Worm (Caenorhabditis elegans) whole organism, L4/young adult: Measurements from ENCODE around the gene Y47D7A.19.

Experiments used
- W03F9.2 ChIP-seq: fragments of 150-350 bp; optimal IDR thresholded peaks from 2 replicates; lab custom pipeline; 2014; ENCODE audit warnings: missing biosample characterization, missing genetic modification characterization
- dao-5 ChIP-seq: sonication (generic microtip); optimal IDR thresholded peaks from 2 replicates; lab custom pipeline; 2016; ENCODE audit warnings: missing genotype, missing genetic modification characterization, moderate library complexity, missing compliant biosample characterization
- him-1 ChIP-seq: sonication (generic microtip); optimal IDR thresholded peaks from 2 replicates; lab custom pipeline; 2016; ENCODE audit warnings: missing genotype, missing genetic modification reagents, missing genetic modification characterization, missing compliant biosample characterization

Gene Y47D7A.19

ce11 chrV:4432783-4433237 is 8.7 kb downstream of the Y47D7A.19 start, which contains the start of gene Y47D7A.15:
TSS of gene Y47D7A.15 (minus strand) at chrV:4433187.
- TF ChIP-seq him-1 (tag; lab: Kevin White, UChicago), result no peak
- no peak for TF ChIP-seq dao-5 (tag; lab: Kevin White, UChicago)
- no peak for TF ChIP-seq W03F9.2 (tag; lab: Kevin White, UChicago)

ce11 chrV:4435411-4435981 is 11.3 kb downstream of the Y47D7A.19 start, which contains the start of gene Y47D7A.13:
TSS of gene Y47D7A.13 (minus strand) at chrV:4435927.
- TF ChIP-seq him-1 (tag; lab: Kevin White, UChicago) (no peak), dao-5 (tag; lab: Kevin White, UChicago) (no peak), W03F9.2 (tag; lab: Kevin White, UChicago) (no peak)

ce11 chrV:4437215-4437614 is 13.1 kb downstream of the Y47D7A.19 start:
- TF ChIP-seq dao-5 (tag; lab: Kevin White, UChicago) (no peak), W03F9.2 (tag; lab: Kevin White, UChicago) (no peak), him-1 (tag; lab: Kevin White, UChicago) (no peak)

ce11 chrV:4442749-4443381 is 18.7 kb downstream of the Y47D7A.19 start, which contains the start of gene rft-1:
TSS of gene rft-1 (minus strand) at chrV:4443223.
- TF ChIP-seq W03F9.2 (tag; lab: Kevin White, UChicago) (no peak), dao-5 (tag; lab: Kevin White, UChicago) (no peak), him-1 (tag; lab: Kevin White, UChicago) (no peak)

ce11 chrV:4447637-4448036 is 23.5 kb downstream of the Y47D7A.19 start:
- TF ChIP-seq dao-5 (tag; lab: Kevin White, UChicago), result no peak
- no peak for TF ChIP-seq W03F9.2 (tag; lab: Kevin White, UChicago)
- TF ChIP-seq him-1 (tag; lab: Kevin White, UChicago), result no peak

- TF ChIP-seq him-1 (tag; lab: Kevin White, UChicago) (peak; percentile 33), dao-5 (tag; lab: Kevin White, UChicago) (no peak), W03F9.2 (tag; lab: Kevin White, UChicago) (peak; percentile 49)
Observed at ce11 chrV:4450523-4451089, 26.5 kb downstream of the Y47D7A.19 start, which contains the start of gene rft-2. TSS of gene rft-2 (minus strand) at chrV:4450563.

- TF ChIP-seq W03F9.2 (tag; lab: Kevin White, UChicago), result no peak
Observed at ce11 chrV:4454634-4455033, 30.5 kb downstream of the Y47D7A.19 start, which contains the start of gene gnrr-5. TSS of gene gnrr-5 (minus strand) at chrV:4454734.

ce11 chrV:4471065-4471464 is 46.9 kb downstream of the Y47D7A.19 start, which contains the start of gene T08H10.3:
TSS of gene T08H10.3 (plus strand) at chrV:4471365.
- TF ChIP-seq him-1 (tag; lab: Kevin White, UChicago), result no peak
- no peak for TF ChIP-seq dao-5 (tag; lab: Kevin White, UChicago)
- TF ChIP-seq W03F9.2 (tag; lab: Kevin White, UChicago), result no peak
